Fruit fly (Drosophila melanogaster) whole organism, embryonic: Measurements from ENCODE around the gene CG16756.

Experiments used
- CG10209 ChIP-seq: fragments of 200-800 bp; sonication (Bioruptor generic); optimal IDR thresholded peaks from 3 replicates; lab custom pipeline; 2017; ENCODE audit warnings: missing biosample characterization, mild to moderate bottlenecking, missing genetic modification characterization, missing genetic modification reagents
- CG10543 ChIP-seq: fragments of 200-800 bp; sonication (Bioruptor generic); optimal IDR thresholded peaks from 3 replicates; lab custom pipeline; 2017; ENCODE audit warnings: missing biosample characterization, mild to moderate bottlenecking, missing genetic modification characterization, moderate library complexity
- CG11247 ChIP-seq: fragments of 200-800 bp; sonication (Bioruptor generic); IDR thresholded peaks from 2 replicates; pipeline ENCODE4 v1.3.6; 2022; ENCODE audit warnings: missing biosample characterization, missing genetic modification characterization
- CG11398 ChIP-seq: fragments of 200-800 bp; sonication (Bioruptor generic); optimal IDR thresholded peaks from 2 replicates; lab custom pipeline; 2016; ENCODE audit warnings: missing biosample characterization, missing genetic modification characterization
- CG11723 ChIP-seq: fragments of 200-800 bp; sonication (Bioruptor generic); optimal IDR thresholded peaks from 2 replicates; lab custom pipeline; 2017; ENCODE audit warnings: missing biosample characterization, mild to moderate bottlenecking, missing genetic modification characterization
- CG12236 ChIP-seq: fragments of 200-800 bp; sonication (Bioruptor generic); optimal IDR thresholded peaks from 2 replicates; lab custom pipeline; 2016; ENCODE audit warnings: missing biosample characterization, missing genetic modification characterization
- CG12391 ChIP-seq: fragments of 200-800 bp; sonication (Bioruptor generic); optimal IDR thresholded peaks from 3 replicates; lab custom pipeline; 2018; ENCODE audit warnings: missing biosample characterization, mild to moderate bottlenecking, missing genetic modification characterization, moderate library complexity
- CG12744 ChIP-seq: fragments of 200-800 bp; sonication (Bioruptor generic); optimal IDR thresholded peaks from 2 replicates; lab custom pipeline; 2016; ENCODE audit warnings: missing biosample characterization, missing genetic modification characterization
- CG13296 ChIP-seq: fragments of 200-800 bp; sonication (Bioruptor generic); optimal IDR thresholded peaks from 3 replicates; lab custom pipeline; 2018; ENCODE audit warnings: missing biosample characterization, mild to moderate bottlenecking, missing genetic modification characterization
- CG14441 ChIP-seq: fragments of 200-800 bp; sonication (Bioruptor generic); IDR thresholded peaks from 2 replicates; pipeline ENCODE4 v1.3.6; 2022; ENCODE audit warnings: missing biosample characterization, missing genetic modification characterization
- CG14860 ChIP-seq: fragments of 200-800 bp; sonication (Bioruptor generic); IDR thresholded peaks from 3 replicates; pipeline ENCODE4 v1.3.6; 2022; ENCODE audit warnings: missing biosample characterization, missing genetic modification characterization; ENCODE audit not compliant: partially characterized antibody
- CG17328 ChIP-seq: fragments of 200-800 bp; sonication (Bioruptor generic); IDR thresholded peaks from 2 replicates; pipeline ENCODE4 v1.3.6; 2022; ENCODE audit warnings: missing biosample characterization, missing genetic modification characterization
- CG17359 ChIP-seq: fragments of 200-800 bp; sonication (Bioruptor generic); optimal IDR thresholded peaks from 3 replicates; lab custom pipeline; 2018; ENCODE audit warnings: missing biosample characterization, mild to moderate bottlenecking, missing genetic modification characterization, moderate library complexity
- CG17912 ChIP-seq: fragments of 200-800 bp; sonication (Bioruptor generic); optimal IDR thresholded peaks from 2 replicates; lab custom pipeline; 2018; ENCODE audit warnings: missing biosample characterization, mild to moderate bottlenecking, missing genetic modification characterization
- CG31388 ChIP-seq: fragments of 200-800 bp; sonication (Bioruptor generic); optimal IDR thresholded peaks from 2 replicates; lab custom pipeline; 2016; ENCODE audit warnings: missing biosample characterization, missing genetic modification characterization
- CG3726 ChIP-seq: fragments of 200-800 bp; sonication (Bioruptor generic); IDR thresholded peaks from 3 replicates; pipeline ENCODE4, ENCODE4 v1.3.6; 2022; ENCODE audit warnings: missing biosample characterization, missing genetic modification characterization
- CG4424 ChIP-seq: fragments of 200-800 bp; sonication (Bioruptor generic); optimal IDR thresholded peaks from 3 replicates; lab custom pipeline; 2016; ENCODE audit warnings: missing biosample characterization, missing genetic modification characterization
- CG4820 ChIP-seq: fragments of 200-800 bp; sonication (Bioruptor generic); optimal IDR thresholded peaks from 3 replicates; lab custom pipeline; 2016; ENCODE audit warnings: missing biosample characterization, missing genetic modification characterization
- CG5180 ChIP-seq: fragments of 200-800 bp; sonication (Bioruptor generic); optimal IDR thresholded peaks from 3 replicates; lab custom pipeline; 2017; ENCODE audit warnings: missing biosample characterization, missing genetic modification characterization, mild to moderate bottlenecking, moderate library complexity, missing genetic modification reagents
- CG9727 ChIP-seq: fragments of 200-800 bp; sonication (Bioruptor generic); optimal IDR thresholded peaks from 3 replicates; lab custom pipeline; 2017; ENCODE audit warnings: missing biosample characterization, mild to moderate bottlenecking, missing genetic modification characterization
- Chrac-16 ChIP-seq: fragments of 200-800 bp; sonication (Bioruptor generic); optimal IDR thresholded peaks from 3 replicates; lab custom pipeline; 2016; ENCODE audit warnings: missing biosample characterization, missing genetic modification characterization
- D19A ChIP-seq: fragments of 200-800 bp; optimal IDR thresholded peaks from 3 replicates; lab custom pipeline; 2019; ENCODE audit warnings: missing biosample characterization, mild to moderate bottlenecking, missing genetic modification characterization, moderate library complexity
- Dek ChIP-seq: fragments of 200-800 bp; sonication (Bioruptor generic); optimal IDR thresholded peaks from 3 replicates; lab custom pipeline; 2019; ENCODE audit warnings: missing biosample characterization, mild to moderate bottlenecking, missing genetic modification characterization, moderate library complexity
- Dip3 ChIP-seq: fragments of 200-800 bp; sonication (Bioruptor generic); optimal IDR thresholded peaks from 3 replicates; lab custom pipeline; 2016; ENCODE audit warnings: missing biosample characterization, missing genetic modification characterization
- Ets97D ChIP-seq: fragments of 200-800 bp; sonication (Bioruptor generic); optimal IDR thresholded peaks from 3 replicates; lab custom pipeline; 2016; ENCODE audit warnings: missing biosample characterization, missing genetic modification characterization
- Hey ChIP-seq: fragments of 200-800 bp; sonication (Bioruptor generic); optimal IDR thresholded peaks from 3 replicates; lab custom pipeline; 2018; ENCODE audit warnings: missing biosample characterization, mild to moderate bottlenecking, missing genetic modification characterization
- Max ChIP-seq: fragments of 200-800 bp; sonication (Bioruptor generic); optimal IDR thresholded peaks from 2 replicates; lab custom pipeline; 2016; ENCODE audit warnings: missing biosample characterization, mild to moderate bottlenecking, missing genetic modification characterization
- Meics ChIP-seq: fragments of 200-800 bp; sonication (Bioruptor generic); optimal IDR thresholded peaks from 2 replicates; lab custom pipeline; 2017; ENCODE audit warnings: missing biosample characterization, mild to moderate bottlenecking, missing genetic modification characterization
- NC2α ChIP-seq: fragments of 200-800 bp; sonication (Bioruptor generic); optimal IDR thresholded peaks from 2 replicates; lab custom pipeline; 2016; ENCODE audit warnings: missing biosample characterization, missing genetic modification characterization
- Neu2 ChIP-seq: fragments of 200-800 bp; sonication (Bioruptor generic); optimal IDR thresholded peaks from 3 replicates; lab custom pipeline; 2016; ENCODE audit warnings: missing biosample characterization, missing genetic modification characterization, borderline replicate concordance
- Nf-YA ChIP-seq: fragments of 200-800 bp; sonication (Bioruptor generic); IDR thresholded peaks from 2 replicates; pipeline ENCODE4 v1.3.6; 2022; ENCODE audit warnings: missing biosample characterization, missing genetic modification characterization
- NfI ChIP-seq: fragments of 200-800 bp; sonication (Bioruptor generic); optimal IDR thresholded peaks from 3 replicates; lab custom pipeline; 2018; ENCODE audit warnings: missing biosample characterization, mild to moderate bottlenecking, missing genetic modification characterization, moderate library complexity
- PHDP ChIP-seq: fragments of 200-800 bp; sonication (Bioruptor generic); optimal IDR thresholded peaks from 3 replicates; lab custom pipeline; 2018; ENCODE audit warnings: missing biosample characterization, mild to moderate bottlenecking, missing genetic modification characterization, moderate library complexity
- Side ChIP-seq: fragments of 200-800 bp; sonication (Bioruptor generic); optimal IDR thresholded peaks from 2 replicates; lab custom pipeline; 2016; ENCODE audit warnings: missing biosample characterization, missing genetic modification characterization
- YL-1 ChIP-seq: fragments of 200-800 bp; sonication (Bioruptor generic); optimal IDR thresholded peaks from 3 replicates; lab custom pipeline; 2017; ENCODE audit warnings: missing biosample characterization, mild to moderate bottlenecking, missing genetic modification characterization
- cato ChIP-seq: fragments of 200-800 bp; sonication (Bioruptor generic); optimal IDR thresholded peaks from 2 replicates; lab custom pipeline; 2016; ENCODE audit warnings: missing biosample characterization, missing genetic modification characterization, borderline replicate concordance
- dmrt99B ChIP-seq: fragments of 200-800 bp; sonication (Bioruptor generic); optimal IDR thresholded peaks from 2 replicates; lab custom pipeline; 2018; ENCODE audit warnings: missing biosample characterization, mild to moderate bottlenecking, missing genetic modification characterization, moderate library complexity
- dpn ChIP-seq, 2 experiments: fragments of 200-800 bp; sonication (Bioruptor generic); optimal IDR thresholded peaks; 3 replicates each; lab custom pipeline; 2016; ENCODE audit warnings: missing biosample characterization in 2 of 2, missing genetic modification characterization in 2 of 2
- emc ChIP-seq: fragments of 200-800 bp; sonication (Bioruptor generic); optimal IDR thresholded peaks from 2 replicates; lab custom pipeline; 2016; ENCODE audit warnings: missing biosample characterization, missing genetic modification characterization
- eve ChIP-seq, 2 experiments: fragments of >200 bp; optimal IDR thresholded peaks; 2 replicates each; lab custom pipeline; 2017; ENCODE audit warnings: missing biosample characterization in 2 of 2, missing genetic modification characterization in 2 of 2
- grau ChIP-seq: fragments of 200-800 bp; optimal IDR thresholded peaks from 3 replicates; lab custom pipeline; 2019; ENCODE audit warnings: missing biosample characterization, mild to moderate bottlenecking, missing genetic modification characterization, moderate library complexity
- grn ChIP-seq: fragments of 200-800 bp; sonication (Bioruptor generic); optimal IDR thresholded peaks from 3 replicates; lab custom pipeline; 2017; ENCODE audit warnings: missing biosample characterization, missing genetic modification characterization
- inv ChIP-seq: fragments of 200-800 bp; sonication (Bioruptor generic); IDR thresholded peaks from 2 replicates; pipeline ENCODE4 v1.3.6; 2022; ENCODE audit warnings: missing biosample characterization, missing genetic modification characterization; ENCODE audit not compliant: partially characterized antibody
- lilli ChIP-seq: fragments of 200-800 bp; sonication (Bioruptor generic); optimal IDR thresholded peaks from 3 replicates; lab custom pipeline; 2016; ENCODE audit warnings: missing biosample characterization, missing genetic modification characterization
- p53 ChIP-seq: fragments of 200-800 bp; sonication (Bioruptor generic); optimal IDR thresholded peaks from 2 replicates; lab custom pipeline; 2016; ENCODE audit warnings: missing biosample characterization, missing genetic modification characterization
- row ChIP-seq: fragments of 200-800 bp; sonication (Bioruptor generic); IDR thresholded peaks from 3 replicates; pipeline ENCODE4 v1.3.6; 2022; ENCODE audit warnings: missing biosample characterization, missing genetic modification characterization
- schlank ChIP-seq: fragments of 200-800 bp; sonication (Bioruptor generic); optimal IDR thresholded peaks from 2 replicates; lab custom pipeline; 2018; ENCODE audit warnings: missing biosample characterization, mild to moderate bottlenecking, missing genetic modification characterization
- so ChIP-seq: fragments of 200-800 bp; sonication (Bioruptor generic); IDR thresholded peaks from 3 replicates; pipeline ENCODE4 v1.3.6; 2022; ENCODE audit warnings: missing biosample characterization, missing genetic modification characterization
- toy ChIP-seq: fragments of 200-800 bp; sonication (Bioruptor generic); IDR thresholded peaks from 2 replicates; pipeline ENCODE4 v1.3.6; 2022; ENCODE audit warnings: missing biosample characterization, missing genetic modification characterization

Gene CG16756

DNA sequence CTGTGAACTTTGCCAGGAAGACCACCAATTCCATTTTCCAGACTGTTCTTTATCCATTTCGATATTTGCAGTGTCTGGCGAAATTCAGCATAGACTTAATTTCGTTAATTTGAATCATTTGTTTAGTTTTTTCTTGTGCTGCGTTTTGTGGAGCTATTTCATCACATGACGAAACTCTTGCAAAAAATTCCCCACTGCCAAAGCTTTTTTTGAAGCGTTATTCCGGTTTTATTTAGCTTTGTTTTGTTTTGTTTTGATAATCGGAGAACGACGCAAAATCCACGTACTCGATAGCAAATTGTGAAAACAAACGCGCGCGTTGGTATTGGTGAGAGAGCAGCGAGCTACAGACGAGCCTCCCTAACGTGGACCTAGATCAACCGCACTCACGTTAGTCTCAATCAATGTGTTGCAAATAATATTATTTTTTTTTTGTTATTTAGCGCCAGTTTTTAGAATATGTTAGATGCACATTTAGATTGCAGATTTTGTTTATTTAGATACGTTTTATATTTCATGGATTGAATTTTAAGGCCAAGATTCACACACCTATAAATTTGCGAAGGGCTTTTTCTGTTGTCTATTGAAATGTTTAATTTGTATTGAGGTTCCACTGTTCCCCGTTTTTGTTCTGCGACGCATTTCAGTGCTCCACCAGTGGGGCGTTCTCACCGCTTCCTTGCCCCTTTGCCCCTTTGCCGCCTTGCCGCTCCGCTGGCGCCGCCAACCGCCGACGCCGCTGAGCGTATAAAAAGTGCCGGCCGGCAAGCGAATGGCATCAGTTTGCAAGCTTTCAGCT, 2.7 kb downstream of the CG16756 start (continued):
- TF ChIP-seq NC2α (no peak), cato (GFP tag; lab: Kevin White, UChicago) (peak; percentile 49), Dek (tag; lab: Kevin White, UChicago) (peak; percentile 82), p53 (GFP tag; lab: Kevin White, UChicago) (no peak), CG14441 (GFP tag; lab: Robert Waterston, UW) (peak; percentile 81), emc (GFP tag; lab: Kevin White, UChicago) (peak; percentile 35), grn (no peak), CG17912 (GFP tag; lab: Kevin White, UChicago) (no peak), CG5180 (GFP tag; lab: Kevin White, UChicago) (peak; percentile 52), CG17359 (tag; lab: Kevin White, UChicago) (peak; percentile 60), grau (tag; lab: Kevin White, UChicago) (peak; percentile 97), Neu2 (GFP tag; lab: Kevin White, UChicago) (no peak), toy (peak; percentile 54; the same call in 1 of the 2 replicates), CG11723 (GFP tag; lab: Kevin White, UChicago) (peak; percentile 44), schlank (peak; percentile 47), Ets97D (GFP tag; lab: Kevin White, UChicago) (peak; percentile 34), CG9727 (GFP tag; lab: Kevin White, UChicago) (peak; percentile 77), lilli (GFP tag; lab: Kevin White, UChicago) (peak; percentile 89), dmrt99B (tag; lab: Kevin White, UChicago) (peak; percentile 82), D19A (tag; lab: Kevin White, UChicago) (peak; percentile 39), dpn (GFP tag; optimal IDR thresholded peaks at IDR 0.05; lab: Kevin White, UChicago) (peak; percentile 79 to 82), Meics (GFP tag; lab: Kevin White, UChicago) (peak; percentile 88), Side (peak; percentile 69), CG4820 (GFP tag; lab: Kevin White, UChicago) (peak; percentile 67), CG14860 (GFP tag; lab: Robert Waterston, UW) (no peak), Dip3 (GFP tag; lab: Kevin White, UChicago) (peak; percentile 79), CG10543 (peak; percentile 95), CG12236 (GFP tag; lab: Kevin White, UChicago) (peak; percentile 29), CG11247 (GFP tag; lab: Robert Waterston, UW) (peak; percentile 43; the same call in 1 of the 2 replicates), CG12391 (tag; lab: Kevin White, UChicago) (peak; percentile 73), so (GFP tag; lab: Robert Waterston, UW) (peak; percentile 79; the same call in 2 of the 3 replicates), CG4424 (GFP tag; lab: Kevin White, UChicago) (peak; percentile 73), CG31388 (peak; percentile 42), YL-1 (GFP tag; lab: Kevin White, UChicago) (peak; percentile 36), inv (no peak), CG13296 (GFP tag; lab: Kevin White, UChicago) (peak; percentile 90), CG17328 (GFP tag; lab: Robert Waterston, UW) (peak; percentile 47), CG3726 (peak; percentile 66; the same call in 1 of the 3 replicates), CG12744 (peak; percentile 41), Nf-YA (GFP tag; lab: Robert Waterston, UW) (peak; percentile 30; the same call in 1 of the 2 replicates), eve (GFP tag; optimal IDR thresholded peaks at IDR 0.05; lab: Kevin White, UChicago) (no peak), Max (GFP tag; lab: Kevin White, UChicago) (peak; percentile 73), NfI (GFP tag; lab: Kevin White, UChicago) (peak; percentile 84), CG11398 (GFP tag; lab: Kevin White, UChicago) (peak; percentile 59), Hey (no peak), row (GFP tag; lab: Robert Waterston, UW) (peak; percentile 96), Chrac-16 (GFP tag; lab: Kevin White, UChicago) (peak; percentile 72), PHDP (tag; lab: Kevin White, UChicago) (peak; percentile 81), CG10209 (GFP tag; lab: Kevin White, UChicago) (peak; percentile 80)
